Fruit fly (Drosophila melanogaster): Measurements from ENCODE around the gene CG12288.

DNA sequence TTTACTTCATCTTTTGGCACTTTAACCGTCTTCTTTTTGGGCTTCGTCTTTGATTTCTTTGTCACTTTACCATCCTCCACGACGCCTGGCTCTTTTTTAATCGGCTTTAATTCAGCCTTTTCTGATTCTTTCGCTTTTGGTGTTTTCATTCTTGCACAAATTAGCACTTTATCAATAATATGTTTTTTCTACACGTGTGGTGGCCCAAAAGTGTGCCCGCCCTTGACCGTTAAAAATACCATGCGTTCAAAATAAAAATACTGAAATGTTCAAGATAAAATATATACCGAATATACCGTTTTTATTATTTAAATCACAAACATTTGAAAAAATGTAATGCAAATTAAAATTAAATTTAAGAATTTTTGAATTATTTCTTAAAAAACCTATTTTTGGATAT, at the start of gene CG12288:
- TF ChIP-seq CG3032 (tag; optimal IDR thresholded peaks at IDR 0.05) (no peak), dac (GFP tag; optimal IDR thresholded peaks at IDR 0.05) (no peak), achi (GFP tag; optimal IDR thresholded peaks at IDR 0.05) (no peak), Eip78C (GFP tag) (no peak), CG34406 (GFP tag; optimal IDR thresholded peaks at IDR 0.05) (no peak), CG6163 (GFP tag; IDR thresholded peaks at IDR 0.05) (no peak), CG16779 (tag; optimal IDR thresholded peaks at IDR 0.05) (no peak), net (GFP tag; optimal IDR thresholded peaks at IDR 0.05) (no peak), ss (GFP tag; optimal IDR thresholded peaks at IDR 0.05) (no peak), CG1621 (tag; optimal IDR thresholded peaks at IDR 0.05) (no peak)

Data from whole organism, prepupa.